Fruit fly (Drosophila melanogaster) whole organism, pupa: ENCODE results near the gene Sp1.

Source experiments
- CG10348 ChIP-seq: fragments of 200-800 bp; sonication (Bioruptor generic); IDR thresholded peaks from 2 replicates; pipeline ENCODE4 v1.3.6; 2022; ENCODE audit warnings: missing biosample characterization, missing genetic modification characterization
- CG12605 ChIP-seq: fragments of 200-800 bp; sonication (Bioruptor generic); IDR thresholded peaks from 2 replicates; pipeline ENCODE4 v1.3.6; 2022; ENCODE audit warnings: missing biosample characterization, missing genetic modification characterization
- CG13204 ChIP-seq: fragments of 200-800 bp; sonication (Bioruptor generic); optimal IDR thresholded peaks from 2 replicates; lab custom pipeline; 2018; ENCODE audit warnings: missing biosample characterization, mild to moderate bottlenecking, missing genetic modification characterization, moderate library complexity
- CG14655 ChIP-seq: fragments of 200-800 bp; sonication (Bioruptor generic); optimal IDR thresholded peaks from 3 replicates; lab custom pipeline; 2017; ENCODE audit warnings: mild to moderate bottlenecking, missing biosample characterization, missing genetic modification reagents, missing genetic modification characterization
- CG15710 ChIP-seq: fragments of 200-800 bp; sonication (Bioruptor generic); optimal IDR thresholded peaks from 2 replicates; lab custom pipeline; 2018; ENCODE audit warnings: missing biosample characterization, mild to moderate bottlenecking, missing genetic modification characterization, moderate library complexity
- CG17806 ChIP-seq: fragments of 200-800 bp; sonication (Bioruptor generic); optimal IDR thresholded peaks from 2 replicates; lab custom pipeline; 2018; ENCODE audit warnings: missing biosample characterization, mild to moderate bottlenecking, missing genetic modification characterization, moderate library complexity
- CG32121 ChIP-seq: fragments of 200-800 bp; sonication (Bioruptor generic); IDR thresholded peaks from 2 replicates; pipeline ENCODE4 v1.3.6; 2022; ENCODE audit warnings: missing biosample characterization, missing genetic modification characterization
- CG34367 ChIP-seq: fragments of 200-800 bp; sonication (Bioruptor generic); optimal IDR thresholded peaks from 2 replicates; lab custom pipeline; 2018; ENCODE audit warnings: missing biosample characterization, mild to moderate bottlenecking, missing genetic modification characterization
- CG4496 ChIP-seq: fragments of 200-800 bp; sonication (Bioruptor generic); IDR thresholded peaks from 3 replicates; pipeline ENCODE4 v1.3.6; 2022; ENCODE audit warnings: missing biosample characterization, missing genetic modification characterization
- CG8159 ChIP-seq: fragments of 200-800 bp; sonication (Bioruptor generic); optimal IDR thresholded peaks from 3 replicates; lab custom pipeline; 2018; ENCODE audit warnings: missing biosample characterization, mild to moderate bottlenecking, missing genetic modification characterization, moderate library complexity
- CG8301 ChIP-seq: fragments of 200-800 bp; sonication (Bioruptor generic); optimal IDR thresholded peaks from 2 replicates; lab custom pipeline; 2018; ENCODE audit warnings: missing biosample characterization, mild to moderate bottlenecking, missing genetic modification characterization
- CG9948 ChIP-seq: fragments of 200-800 bp; sonication (Bioruptor generic); optimal IDR thresholded peaks from 2 replicates; lab custom pipeline; 2018; ENCODE audit warnings: missing biosample characterization, mild to moderate bottlenecking, missing genetic modification characterization, moderate library complexity
- D1 ChIP-seq: fragments of 200-800 bp; sonication (Bioruptor generic); optimal IDR thresholded peaks from 2 replicates; lab custom pipeline; 2018; ENCODE audit warnings: missing biosample characterization, mild to moderate bottlenecking, missing genetic modification characterization, moderate library complexity
- EcR ChIP-seq: fragments of 200-800 bp; sonication (Bioruptor generic); optimal IDR thresholded peaks from 3 replicates; lab custom pipeline; 2019; ENCODE audit warnings: missing biosample characterization, missing genetic modification characterization, mild to moderate bottlenecking, moderate library complexity, missing genetic modification reagents
- Ets98B ChIP-seq: fragments of 200-800 bp; sonication (Bioruptor generic); IDR thresholded peaks from 2 replicates; pipeline ENCODE4 v1.3.6; 2022; ENCODE audit warnings: missing biosample characterization, missing genetic modification characterization
- Pif1A ChIP-seq: fragments of 200-800 bp; sonication (Bioruptor generic); optimal IDR thresholded peaks from 3 replicates; lab custom pipeline; 2016; ENCODE audit warnings: missing biosample characterization, missing genetic modification characterization
- Pif1B ChIP-seq: fragments of 200-800 bp; sonication (Bioruptor generic); optimal IDR thresholded peaks from 3 replicates; lab custom pipeline; 2016; ENCODE audit warnings: missing biosample characterization, missing genetic modification characterization
- Snoo ChIP-seq: fragments of 200-800 bp; sonication (Bioruptor generic); optimal IDR thresholded peaks from 3 replicates; lab custom pipeline; 2017; ENCODE audit warnings: missing biosample characterization, mild to moderate bottlenecking, missing genetic modification characterization, inconsistent platforms
- fd96Ca ChIP-seq: fragments of 200-800 bp; sonication (Bioruptor generic); IDR thresholded peaks from 3 replicates; pipeline ENCODE4 v1.3.6; 2022; ENCODE audit warnings: missing biosample characterization, missing genetic modification characterization
- gl ChIP-seq: fragments of 200-800 bp; sonication (Bioruptor generic); optimal IDR thresholded peaks from 2 replicates; lab custom pipeline; 2018; ENCODE audit warnings: missing biosample characterization, mild to moderate bottlenecking, missing genetic modification characterization
- rn ChIP-seq: fragments of 200-800 bp; sonication (Bioruptor generic); IDR thresholded peaks from 2 replicates; pipeline ENCODE4 v1.3.6; 2022; ENCODE audit warnings: missing biosample characterization, missing genetic modification characterization

The Sp1 gene

DNA sequence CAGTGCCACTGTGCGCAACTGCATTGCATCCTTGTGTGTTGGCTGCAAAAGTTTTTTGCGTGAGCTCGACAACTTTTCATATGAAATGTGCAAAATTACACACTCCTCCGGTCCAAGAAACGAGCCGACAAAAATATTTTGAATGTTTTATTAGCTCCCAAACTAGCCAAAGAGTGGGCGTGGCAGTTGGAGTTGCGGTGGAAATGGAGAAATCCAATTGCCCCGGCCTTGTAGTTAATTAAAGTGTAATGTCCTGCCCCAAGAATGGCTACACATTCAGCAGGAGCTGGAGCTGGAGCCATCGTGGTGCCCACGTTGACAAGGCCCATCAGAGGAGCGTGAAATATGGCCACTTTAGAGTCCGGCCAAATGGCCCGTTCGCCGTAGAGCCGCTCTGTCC is 53.5 kb downstream of the Sp1 start, which contains the start of gene CARPB:
TSS of gene CARPB (plus strand) at position 301 of the 400 bp plus-strand sequence.
- TF ChIP-seq CG9948, result no peak

DNA sequence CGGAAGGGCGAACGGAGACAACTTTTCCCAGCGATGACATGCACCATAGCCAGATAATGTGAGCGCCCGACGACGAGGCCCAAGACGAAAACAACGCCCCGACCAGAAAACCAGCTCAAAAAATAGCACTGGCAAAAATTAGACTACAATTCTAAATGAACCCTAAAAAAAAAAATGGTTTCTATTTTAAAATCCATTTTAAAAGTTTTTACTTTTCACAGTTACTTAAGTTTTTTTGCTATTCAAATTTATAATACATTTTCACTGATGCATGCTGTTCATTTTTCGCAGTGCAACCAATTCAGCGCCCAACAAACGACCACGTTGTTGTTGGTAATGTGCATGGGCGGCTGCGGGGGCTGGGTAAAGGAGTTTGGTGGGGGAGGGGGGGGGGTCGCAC is 57.9 kb downstream of the Sp1 start:
- peak; percentile 38 for TF ChIP-seq CG34367 (tag; lab: Kevin White, UChicago)
- no peak for TF ChIP-seq rn
- TF ChIP-seq CG15710 (tag; lab: Kevin White, UChicago), result peak; percentile 50
- TF ChIP-seq CG17806, result peak; percentile 52
- peak; percentile 69 for TF ChIP-seq CG32121
- peak; percentile 68 for TF ChIP-seq fd96Ca (GFP tag; lab: Robert Waterston, UW)
- TF ChIP-seq gl (tag; lab: Kevin White, UChicago), result no peak
- peak; percentile 41 for TF ChIP-seq CG8301 (tag; lab: Kevin White, UChicago)
- peak; percentile 73 for TF ChIP-seq CG4496 (GFP tag; lab: Robert Waterston, UW)
- TF ChIP-seq CG14655, result peak; percentile 50
- no peak for TF ChIP-seq EcR
- TF ChIP-seq D1, result peak; percentile 6
- TF ChIP-seq Snoo, result no peak
- TF ChIP-seq CG8159, result peak; percentile 65
- peak; percentile 55; the same call in 1 of the 2 replicates for TF ChIP-seq Ets98B (GFP tag; lab: Robert Waterston, UW)
- peak; percentile 74 for TF ChIP-seq CG12605 (GFP tag; lab: Robert Waterston, UW)
- TF ChIP-seq CG9948, result peak; percentile 53
- no peak for TF ChIP-seq CG13204 (GFP tag; lab: Kevin White, UChicago)
- TF ChIP-seq Pif1B (GFP tag; lab: Kevin White, UChicago), result no peak
- no peak for TF ChIP-seq Pif1A (GFP tag; lab: Kevin White, UChicago)
- TF ChIP-seq CG10348, result no peak

DNA sequence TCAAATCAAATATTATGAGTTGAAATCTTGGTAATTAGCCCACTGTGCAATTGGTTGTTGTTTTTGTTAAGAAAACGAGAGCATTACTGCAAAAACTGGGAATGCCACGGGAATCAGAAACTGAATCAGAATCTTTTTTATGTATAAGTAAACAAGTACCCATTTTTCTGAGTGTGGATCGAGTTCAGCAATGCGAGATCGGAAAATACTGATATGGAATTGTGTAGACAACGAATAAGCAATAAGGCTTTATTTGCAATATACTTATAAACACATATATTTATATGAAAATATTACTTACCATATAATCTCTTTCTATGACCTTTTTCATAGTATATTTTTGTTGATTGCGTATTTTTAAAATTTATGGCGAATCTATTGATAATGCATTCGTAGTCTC is 58.5 kb downstream of the Sp1 start:
- TF ChIP-seq gl (tag; lab: Kevin White, UChicago), result no peak
- TF ChIP-seq CG8159, result no peak
- no peak for TF ChIP-seq CG32121
- no peak for TF ChIP-seq fd96Ca (GFP tag; lab: Robert Waterston, UW)
- no peak for TF ChIP-seq CG12605 (GFP tag; lab: Robert Waterston, UW)
- TF ChIP-seq CG9948, result no peak
- TF ChIP-seq Pif1B (GFP tag; lab: Kevin White, UChicago), result no peak
- TF ChIP-seq Snoo, result no peak
- no peak for TF ChIP-seq D1
- TF ChIP-seq EcR, result no peak
- no peak for TF ChIP-seq Pif1A (GFP tag; lab: Kevin White, UChicago)
- TF ChIP-seq, all 21 proteins: peak for 0

DNA sequence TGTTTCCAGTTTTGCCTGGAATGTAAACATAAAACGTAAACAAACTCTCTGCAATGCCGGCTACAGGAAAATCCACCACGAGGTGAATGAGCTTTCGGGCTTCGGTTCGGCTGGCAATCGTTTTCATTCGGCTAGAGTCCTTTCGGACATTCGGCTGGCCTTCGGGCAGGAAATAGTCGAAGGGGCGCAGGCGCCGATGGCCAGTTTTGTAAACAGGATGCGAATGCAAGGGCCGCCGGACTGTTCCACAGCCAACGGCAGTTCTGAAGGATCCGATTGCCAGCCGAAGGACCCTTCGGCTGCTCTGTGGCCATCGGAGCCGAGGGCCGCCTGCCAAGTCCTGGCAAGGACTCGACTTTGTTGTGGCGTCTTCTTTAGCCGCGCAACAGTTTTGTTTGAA is 64.8 kb downstream of the Sp1 start:
- TF ChIP-seq CG32121 (no peak), CG8301 (tag; lab: Kevin White, UChicago) (no peak), CG15710 (tag; lab: Kevin White, UChicago) (no peak), Pif1A (GFP tag; lab: Kevin White, UChicago) (no peak), CG4496 (GFP tag; lab: Robert Waterston, UW) (no peak), CG13204 (GFP tag; lab: Kevin White, UChicago) (no peak), gl (tag; lab: Kevin White, UChicago) (no peak), CG34367 (tag; lab: Kevin White, UChicago) (no peak), CG17806 (no peak), CG10348 (no peak), Snoo (no peak), CG8159 (no peak), CG9948 (no peak), Pif1B (GFP tag; lab: Kevin White, UChicago) (no peak), rn (no peak), fd96Ca (GFP tag; lab: Robert Waterston, UW) (no peak)
